Worm (Caenorhabditis elegans) whole organism, L3 larva: ENCODE results near the gene dpy-22.

ENCODE experiments used
- ama-1 ChIP-seq: fragments of 150-350 bp; optimal IDR thresholded peaks from 2 replicates; lab custom pipeline; 2018
- elt-1 ChIP-seq: fragments of 150-350 bp; optimal IDR thresholded peaks from 2 replicates; lab custom pipeline; 2014; ENCODE audit warnings: missing biosample characterization, missing genetic modification characterization
- fkh-10 ChIP-seq: sonication (generic microtip); optimal IDR thresholded peaks from 2 replicates; lab custom pipeline; 2017; ENCODE audit warnings: missing biosample characterization, missing genetic modification reagents, missing genetic modification characterization
- jun-1 ChIP-seq: fragments of 150-350 bp; optimal IDR thresholded peaks from 2 replicates; lab custom pipeline; 2014; ENCODE audit warnings: missing biosample characterization, missing genetic modification reagents, missing genetic modification characterization
- lin-15B ChIP-seq: fragments of 150-350 bp; optimal IDR thresholded peaks from 2 replicates; lab custom pipeline; 2014; ENCODE audit warnings: missing biosample characterization, missing genetic modification characterization
- mdl-1 ChIP-seq: fragments of 150-350 bp; optimal IDR thresholded peaks from 2 replicates; lab custom pipeline; 2014; ENCODE audit warnings: missing biosample characterization, missing genetic modification characterization
- nfya-1 ChIP-seq: sonication (generic microtip); optimal IDR thresholded peaks from 2 replicates; lab custom pipeline; 2017; ENCODE audit warnings: missing genetic modification characterization, mild to moderate bottlenecking, missing compliant biosample characterization, antibody characterized with exemption, moderate library complexity; ENCODE audit not compliant: insufficient read depth
- nhr-28 ChIP-seq: fragments of 150-350 bp; optimal IDR thresholded peaks from 2 replicates; lab custom pipeline; 2014; ENCODE audit warnings: missing biosample characterization, missing genetic modification characterization
- zag-1 ChIP-seq: fragments of 150-350 bp; optimal IDR thresholded peaks from 2 replicates; lab custom pipeline; 2014; ENCODE audit warnings: missing biosample characterization, missing genetic modification characterization

- no peak for TF ChIP-seq nfya-1 (tag; lab: Kevin White, UChicago)
- TF ChIP-seq ama-1, result no peak
- no peak for TF ChIP-seq elt-1
- TF ChIP-seq nhr-28 (tag; lab: Kevin White, UChicago), result no peak
- no peak for TF ChIP-seq jun-1 (tag; lab: Kevin White, UChicago)
- TF ChIP-seq mdl-1 (tag; lab: Kevin White, UChicago), result no peak
- TF ChIP-seq fkh-10, result no peak
- TF ChIP-seq lin-15B (tag; lab: Kevin White, UChicago), result no peak
- TF ChIP-seq zag-1 (tag; lab: Kevin White, UChicago), result no peak
Observed at ce11 chrX:9866355-9866754, 44.3 kb upstream of the dpy-22 start, which contains the start of gene R07B1.6.
